Fruit fly (Drosophila melanogaster): ENCODE data around the gene CG32284.

DNA sequence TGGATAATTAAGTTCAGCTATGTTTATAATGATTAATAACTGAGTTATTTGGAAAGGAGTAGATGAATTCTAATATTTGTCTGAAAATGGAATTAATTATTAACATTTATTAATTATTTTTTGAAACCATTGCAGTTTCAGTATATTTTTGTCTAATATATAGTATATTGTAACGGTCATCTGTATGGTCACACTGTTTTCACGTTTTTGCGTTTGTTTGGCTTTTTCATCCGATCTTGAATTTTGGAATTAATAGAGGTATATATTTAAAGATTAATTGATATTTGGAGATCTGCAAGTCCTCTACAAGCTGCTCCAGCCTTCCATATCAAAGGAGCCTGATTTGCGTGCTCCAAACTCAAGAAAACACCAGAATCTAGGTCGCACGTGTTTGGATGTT, 17.4 kb upstream of the CG32284 start, which contains the start of the genes CG32278 and CG32281:
- no peak for TF ChIP-seq Taf1 (GFP tag; IDR thresholded peaks at IDR 0.05)
- no peak for TF ChIP-seq ttk (GFP tag; IDR thresholded peaks at IDR 0.05)
- TF ChIP-seq Optix (GFP tag; IDR thresholded peaks at IDR 0.05): no peak
- TF ChIP-seq so (GFP tag; IDR thresholded peaks at IDR 0.05): no peak
- TF ChIP-seq ftz-f1 (GFP tag; optimal IDR thresholded peaks at IDR 0.05): no peak
- no peak for TF ChIP-seq en (GFP tag; optimal IDR thresholded peaks at IDR 0.05)

Data from whole organism, embryonic.